Fruit fly (Drosophila melanogaster): Measurements from ENCODE around the gene tin.

The tin gene

DNA sequence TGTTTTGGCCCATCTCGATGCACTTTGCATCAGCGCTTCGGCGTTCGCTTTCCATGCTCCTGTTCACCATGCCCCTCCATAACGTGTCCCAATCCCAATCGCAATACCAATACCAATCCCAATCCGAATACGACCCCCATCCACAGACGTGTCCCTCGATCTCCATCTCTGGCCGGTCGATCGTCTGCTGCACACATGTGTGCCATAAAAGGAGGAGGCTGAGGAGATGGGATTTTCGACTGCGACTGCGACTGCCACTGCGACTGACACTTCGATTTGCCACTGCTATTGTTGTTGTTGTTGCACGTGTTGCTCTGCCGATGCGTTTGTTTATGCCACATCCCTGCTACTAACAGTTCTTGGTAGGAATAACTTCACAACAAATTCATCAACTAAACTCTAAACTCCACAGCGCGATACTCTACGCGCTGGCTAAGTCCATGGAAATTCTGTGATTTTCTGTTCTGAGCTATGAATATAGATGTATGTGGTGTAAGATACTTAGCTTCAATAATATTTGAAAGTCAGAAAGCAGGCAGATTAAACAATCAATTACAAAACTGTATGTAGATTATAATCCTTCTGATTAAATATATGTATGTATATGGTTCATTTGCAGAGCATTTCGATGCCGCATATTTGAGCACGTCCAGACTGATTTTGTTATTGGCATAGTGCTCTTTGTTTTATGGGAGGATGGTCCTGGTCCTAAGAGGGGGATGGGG is 14.4 kb downstream of the tin start:
- TF ChIP-seq Hr78 (GFP tag; optimal IDR thresholded peaks at IDR 0.05): no peak
- TF ChIP-seq HLH106 (tag; optimal IDR thresholded peaks at IDR 0.05): no peak
- TF ChIP-seq brk (GFP tag; optimal IDR thresholded peaks at IDR 0.05): no peak
- TF ChIP-seq Dif (GFP tag; optimal IDR thresholded peaks at IDR 0.05; ENCODE audit: partially characterized antibody): no peak
- TF ChIP-seq Myc (optimal IDR thresholded peaks at IDR 0.05): no peak
- TF ChIP-seq Sp1 (GFP tag; optimal IDR thresholded peaks at IDR 0.05): no peak
- no peak for TF ChIP-seq sv (GFP tag; optimal IDR thresholded peaks at IDR 0.05)
- TF ChIP-seq br (GFP tag; optimal IDR thresholded peaks at IDR 0.05): no peak
- TF ChIP-seq N (GFP tag; optimal IDR thresholded peaks at IDR 0.05): no peak
- TF ChIP-seq Vsx2 (GFP tag; optimal IDR thresholded peaks at IDR 0.05; ENCODE audit: partially characterized antibody): no peak
- no peak for TF ChIP-seq dl (GFP tag; optimal IDR thresholded peaks at IDR 0.05; ENCODE audit: insufficient read depth in 1 of 2, partially characterized antibody in 2 of 2)
- no peak for TF ChIP-seq foxo (GFP tag; optimal IDR thresholded peaks at IDR 0.05)
- no peak for TF ChIP-seq dmrt93B (GFP tag; optimal IDR thresholded peaks at IDR 0.05)

DNA sequence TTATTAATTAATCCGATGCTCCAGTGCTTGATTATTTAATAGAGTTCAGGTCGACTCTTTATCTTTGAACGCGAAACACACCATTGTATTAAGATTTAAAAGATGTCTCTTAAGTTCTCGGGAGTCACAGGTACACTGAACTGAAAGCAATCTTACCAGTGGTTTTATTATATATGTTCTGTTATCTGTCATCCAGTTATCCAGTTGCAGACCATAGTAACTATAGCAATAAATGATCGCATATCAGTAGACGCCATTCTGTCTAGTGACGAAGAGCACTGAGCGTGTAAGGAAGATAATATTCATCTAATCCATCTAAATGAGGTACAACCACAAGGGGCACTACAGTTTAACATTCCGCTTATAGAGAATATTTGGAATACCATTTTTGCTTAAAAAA is 20.9 kb downstream of the tin start, which contains the start of gene Ugt49B2:
TSS of gene Ugt49B2 (minus strand) at position 101 of the 400 bp plus-strand sequence.
- TF ChIP-seq lola (GFP tag; optimal IDR thresholded peaks at IDR 0.05) (no peak), Sp1 (GFP tag; optimal IDR thresholded peaks at IDR 0.05) (no peak), Mio (GFP tag; optimal IDR thresholded peaks at IDR 0.05) (no peak), rgr (GFP tag; optimal IDR thresholded peaks at IDR 0.05) (no peak), Hr78 (GFP tag; optimal IDR thresholded peaks at IDR 0.05) (no peak), psq (GFP tag; optimal IDR thresholded peaks at IDR 0.05) (no peak), Dfd (GFP tag; optimal IDR thresholded peaks at IDR 0.05) (no peak), pan (optimal IDR thresholded peaks at IDR 0.05) (no peak), CG32264 (GFP tag; optimal IDR thresholded peaks at IDR 0.05) (no peak), fru (GFP tag; optimal IDR thresholded peaks at IDR 0.05) (no peak), foxo (GFP tag; optimal IDR thresholded peaks at IDR 0.05) (no peak)

DNA sequence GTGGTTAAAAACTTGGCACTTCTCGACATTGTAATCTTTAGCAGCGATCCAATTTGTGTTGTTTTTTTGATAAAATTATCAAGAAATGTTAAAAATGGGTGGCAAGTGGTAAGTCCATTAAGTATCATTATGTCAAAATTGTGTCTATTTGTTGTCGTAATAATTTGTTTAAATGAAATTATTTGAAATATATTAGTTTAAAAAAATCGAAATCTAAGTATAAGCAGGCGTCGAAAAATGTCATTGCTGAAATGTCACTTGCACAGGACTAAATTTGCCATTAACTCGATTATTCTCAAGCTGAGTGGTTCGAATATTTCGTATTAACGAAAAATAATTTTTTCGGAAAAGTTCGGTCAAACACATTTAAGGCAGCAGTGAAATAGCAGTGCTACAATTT is 24.7 kb downstream of the tin start, which contains the start of gene CG7907:
TSS of gene CG7907 (plus strand) at position 301 of the 400 bp plus-strand sequence.
- TF ChIP-seq Vsx2 (GFP tag; optimal IDR thresholded peaks at IDR 0.05; ENCODE audit: partially characterized antibody): no peak
- no peak for TF ChIP-seq Hr78 (GFP tag; optimal IDR thresholded peaks at IDR 0.05)
- no peak for TF ChIP-seq lola (GFP tag; optimal IDR thresholded peaks at IDR 0.05)
- no peak for TF ChIP-seq ey (GFP tag; optimal IDR thresholded peaks at IDR 0.05)
- TF ChIP-seq h (GFP tag; optimal IDR thresholded peaks at IDR 0.05): no peak
- TF ChIP-seq CrebA (GFP tag; optimal IDR thresholded peaks at IDR 0.05; ENCODE audit: borderline replicate concordance): no peak
- no peak for TF ChIP-seq HLH106 (tag; optimal IDR thresholded peaks at IDR 0.05)
- no peak for TF ChIP-seq jim (GFP tag; optimal IDR thresholded peaks at IDR 0.05)
- TF ChIP-seq Dfd (GFP tag; optimal IDR thresholded peaks at IDR 0.05): no peak
- TF ChIP-seq Dif (GFP tag; optimal IDR thresholded peaks at IDR 0.05; ENCODE audit: partially characterized antibody): no peak
- no peak for TF ChIP-seq Mio (GFP tag; optimal IDR thresholded peaks at IDR 0.05)
- no peak for TF ChIP-seq brk (GFP tag; optimal IDR thresholded peaks at IDR 0.05)
- TF ChIP-seq CG9705 (GFP tag; optimal IDR thresholded peaks at IDR 0.05): no peak
- no peak for TF ChIP-seq N (GFP tag; optimal IDR thresholded peaks at IDR 0.05)
- TF ChIP-seq usp (GFP tag; optimal IDR thresholded peaks at IDR 0.05): no peak
- TF ChIP-seq Myc (optimal IDR thresholded peaks at IDR 0.05): no peak

DNA sequence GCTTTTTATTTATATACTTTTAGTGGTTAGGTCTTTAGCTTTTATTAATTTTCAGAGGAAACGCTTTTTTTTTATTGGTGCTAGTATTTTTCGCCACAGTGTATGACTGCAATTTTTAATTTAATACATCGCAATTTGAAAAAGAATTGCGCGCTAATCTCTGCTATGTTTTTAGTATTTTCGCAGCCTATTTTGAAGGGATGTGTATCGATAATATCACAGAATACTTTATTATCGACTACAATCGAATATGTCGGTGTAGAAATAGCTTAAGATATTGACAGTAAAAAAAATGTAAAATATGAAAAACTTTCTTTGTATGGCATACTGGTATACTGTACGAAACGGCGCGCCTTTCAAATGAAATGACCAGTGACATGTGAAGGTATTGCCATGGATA is 27.9 kb downstream of the tin start:
- no peak for TF ChIP-seq CrebA (GFP tag; optimal IDR thresholded peaks at IDR 0.05; ENCODE audit: borderline replicate concordance)
- no peak for TF ChIP-seq OdsH (GFP tag; optimal IDR thresholded peaks at IDR 0.05)
- TF ChIP-seq sv (GFP tag; optimal IDR thresholded peaks at IDR 0.05): no peak
- no peak for TF ChIP-seq usp (GFP tag; optimal IDR thresholded peaks at IDR 0.05)
- TF ChIP-seq CG32264 (GFP tag; optimal IDR thresholded peaks at IDR 0.05): no peak
- TF ChIP-seq brk (GFP tag; optimal IDR thresholded peaks at IDR 0.05): no peak
- TF ChIP-seq h (GFP tag; optimal IDR thresholded peaks at IDR 0.05): no peak
- no peak for TF ChIP-seq lola (GFP tag; optimal IDR thresholded peaks at IDR 0.05)
- TF ChIP-seq Dif (GFP tag; optimal IDR thresholded peaks at IDR 0.05; ENCODE audit: partially characterized antibody): no peak
- TF ChIP-seq Hr83 (GFP tag; optimal IDR thresholded peaks at IDR 0.05; ENCODE audit: poor library complexity, severe bottlenecking): no peak
- no peak for TF ChIP-seq rgr (GFP tag; optimal IDR thresholded peaks at IDR 0.05)
- no peak for TF ChIP-seq psq (GFP tag; optimal IDR thresholded peaks at IDR 0.05)
- no peak for TF ChIP-seq woc (GFP tag; optimal IDR thresholded peaks at IDR 0.05)

Measured in whole organism, wandering third instar larva.